Fruit fly (Drosophila melanogaster): ENCODE data around the gene CG3808.

The CG3808 gene

dm6 chr3L:19036119-19036518 is 35.7 kb upstream of the CG3808 start (continued):
- TF ChIP-seq oc (tag; optimal IDR thresholded peaks at IDR 0.05) (peak; percentile 89), Lpt (GFP tag; optimal IDR thresholded peaks at IDR 0.05) (no peak), crol (GFP tag; IDR thresholded peaks at IDR 0.05) (0 out of 2 replicates have a peak, but pooled peaks have one; percentile 24), abd-A (tag; optimal IDR thresholded peaks at IDR 0.05) (peak; percentile 39), inv (GFP tag; IDR thresholded peaks at IDR 0.05; ENCODE audit: partially characterized antibody) (no peak), CG6175 (GFP tag; IDR thresholded peaks at IDR 0.05) (no peak), maf-S (GFP tag; optimal IDR thresholded peaks at IDR 0.05) (no peak), Mes4 (GFP tag; optimal IDR thresholded peaks at IDR 0.05) (no peak), Kr (GFP tag; optimal IDR thresholded peaks at IDR 0.05) (peak; percentile 91), CG5180 (GFP tag; optimal IDR thresholded peaks at IDR 0.05) (no peak), sd (tag; optimal IDR thresholded peaks at IDR 0.05) (peak; percentile 94), CG7357 (GFP tag; IDR thresholded peaks at IDR 0.05) (no peak), ash1 (GFP tag; optimal IDR thresholded peaks at IDR 0.05) (no peak)

- TF ChIP-seq CG11504 (tag; optimal IDR thresholded peaks at IDR 0.05) (peak; percentile 14), ind (GFP tag; optimal IDR thresholded peaks at IDR 0.05) (no peak), CG10543 (GFP tag; optimal IDR thresholded peaks at IDR 0.05) (no peak), CG6813 (GFP tag; optimal IDR thresholded peaks at IDR 0.05) (no peak), odd (GFP tag; optimal IDR thresholded peaks at IDR 0.05) (no peak), Trl (optimal IDR thresholded peaks at IDR 0.05) (no peak), Trl (GFP tag; optimal IDR thresholded peaks at IDR 0.05) (no peak), CG13424 (tag; optimal IDR thresholded peaks at IDR 0.05) (no peak), ken (GFP tag; IDR thresholded peaks at IDR 0.05) (no peak), CG3995 (GFP tag; optimal IDR thresholded peaks at IDR 0.05) (no peak), Xrp1 (GFP tag; IDR thresholded peaks at IDR 0.05) (peak; percentile 41; the same call in 1 of the 2 replicates), CG31224 (GFP tag; IDR thresholded peaks at IDR 0.05) (no peak), CG7271 (tag; optimal IDR thresholded peaks at IDR 0.05) (no peak), MBD-R2 (GFP tag; IDR thresholded peaks at IDR 0.05) (no peak), tio (GFP tag; optimal IDR thresholded peaks at IDR 0.05) (no peak), CG12299 (tag; optimal IDR thresholded peaks at IDR 0.05) (no peak), bab2 (GFP tag; optimal IDR thresholded peaks at IDR 0.05) (no peak), pho (GFP tag; optimal IDR thresholded peaks at IDR 0.05) (no peak), CG17328 (GFP tag; IDR thresholded peaks at IDR 0.05) (0 out of 2 replicates have a peak, but pooled peaks have one; percentile 15), chinmo (GFP tag; IDR thresholded peaks at IDR 0.05; ENCODE audit: partially characterized antibody) (no peak), CG10959 (GFP tag; IDR thresholded peaks at IDR 0.05) (no peak), Drgx (GFP tag; IDR thresholded peaks at IDR 0.05) (no peak), CG2712 (tag; optimal IDR thresholded peaks at IDR 0.05) (peak; percentile 18), CG10979 (tag; optimal IDR thresholded peaks at IDR 0.05) (peak; percentile 25), lbe (GFP tag; optimal IDR thresholded peaks at IDR 0.05) (peak; percentile 21), TFAM (GFP tag; optimal IDR thresholded peaks at IDR 0.05) (no peak), pan (optimal IDR thresholded peaks at IDR 0.05) (no peak), pan (GFP tag; optimal IDR thresholded peaks at IDR 0.05 in 1 of 2, IDR thresholded peaks at IDR 0.05 in 1 of 2) (no peak), kay (GFP tag; optimal IDR thresholded peaks at IDR 0.05) (no peak), Kr (GFP tag; optimal IDR thresholded peaks at IDR 0.05) (no peak), aop (GFP tag; IDR thresholded peaks at IDR 0.05) (no peak), Opbp (GFP tag; IDR thresholded peaks at IDR 0.05; ENCODE audit: partially characterized antibody) (no peak), fu2 (GFP tag; optimal IDR thresholded peaks at IDR 0.05) (no peak), dpn (GFP tag; optimal IDR thresholded peaks at IDR 0.05) (no peak), da (GFP tag; optimal IDR thresholded peaks at IDR 0.05) (no peak), CG4854 (GFP tag; optimal IDR thresholded peaks at IDR 0.05) (no peak), CG3838 (GFP tag; optimal IDR thresholded peaks at IDR 0.05) (no peak), HmgD (GFP tag; optimal IDR thresholded peaks at IDR 0.05) (no peak)
These were observed 34.9 kb upstream of the CG3808 start for dm6 chr3L:19035163-19035900.
